Worm (Caenorhabditis elegans) whole organism, young adult: ENCODE results near the gene egl-46.

Experiments used
- B0336.3 ChIP-seq: fragments of 200-800 bp; sonication (Bioruptor generic); IDR thresholded peaks from 2 replicates; pipeline ENCODE4 v1.3.6; 2022; ENCODE audit warnings: missing genetic modification characterization, missing compliant biosample characterization
- F52B5.7 ChIP-seq: sonication (generic microtip); optimal IDR thresholded peaks from 2 replicates; lab custom pipeline; 2016; ENCODE audit warnings: mild to moderate bottlenecking, missing genetic modification characterization, missing compliant biosample characterization
- ama-1 ChIP-seq, 3 experiments: fragments of 150-350 bp in 1 of 3; sonication (generic microtip) in 2 of 3; optimal IDR thresholded peaks; 2 replicates each; lab custom pipeline; 2014 to 2018; ENCODE audit warnings: missing biosample characterization in 2 of 3, missing genetic modification characterization in 2 of 3, missing genetic modification reagents in 2 of 3
- attf-5 ChIP-seq: fragments of 200-800 bp; sonication (Bioruptor generic); optimal IDR thresholded peaks from 2 replicates; lab custom pipeline; 2018; ENCODE audit warnings: mild to moderate bottlenecking, missing genetic modification characterization, missing compliant biosample characterization
- lin-35 ChIP-seq, 3 experiments: fragments of 150-350 bp in 2 of 3; sonication (generic microtip) in 1 of 3; optimal IDR thresholded peaks; 2 replicates each; lab custom pipeline; 2014 to 2018; ENCODE audit warnings: missing biosample characterization in 3 of 3, missing genetic modification characterization in 3 of 3, missing genetic modification reagents in 3 of 3
- lsy-27 ChIP-seq: sonication (generic microtip); optimal IDR thresholded peaks from 2 replicates; lab custom pipeline; 2017; ENCODE audit warnings: missing genetic modification characterization, mild to moderate bottlenecking, missing compliant biosample characterization, antibody characterized with exemption, missing genotype, borderline replicate concordance; ENCODE audit not compliant: insufficient read depth
- pha-4 ChIP-seq: fragments of 150-350 bp; sonication (generic microtip); optimal IDR thresholded peaks from 2 replicates; lab custom pipeline; 2014; ENCODE audit warnings: missing biosample characterization, missing genetic modification reagents, missing genetic modification characterization

- TF ChIP-seq F52B5.7 (tag; lab: Kevin White, UChicago) (no peak), B0336.3 (GFP tag; lab: Robert Waterston, UW) (no peak), pha-4 (tag; lab: Kevin White, UChicago) (no peak), ama-1 (optimal IDR thresholded peaks at IDR 0.05; lab: Kevin White, UChicago) (no peak), ama-1 (GFP tag; optimal IDR thresholded peaks at IDR 0.05; lab: Kevin White, UChicago) (no peak), lsy-27 (tag; lab: Kevin White, UChicago) (no peak), attf-5 (GFP tag; lab: Kevin White, UChicago) (no peak), lin-35 (GFP tag; optimal IDR thresholded peaks at IDR 0.05; lab: Kevin White, UChicago) (no peak)
Observed at ce11 chrV:6691813-6692351, 10.5 kb upstream of the egl-46 start, which contains the start of gene mtl-1.
